Worm (Caenorhabditis elegans): ENCODE results near the gene adr-2.

The adr-2 gene

DNA sequence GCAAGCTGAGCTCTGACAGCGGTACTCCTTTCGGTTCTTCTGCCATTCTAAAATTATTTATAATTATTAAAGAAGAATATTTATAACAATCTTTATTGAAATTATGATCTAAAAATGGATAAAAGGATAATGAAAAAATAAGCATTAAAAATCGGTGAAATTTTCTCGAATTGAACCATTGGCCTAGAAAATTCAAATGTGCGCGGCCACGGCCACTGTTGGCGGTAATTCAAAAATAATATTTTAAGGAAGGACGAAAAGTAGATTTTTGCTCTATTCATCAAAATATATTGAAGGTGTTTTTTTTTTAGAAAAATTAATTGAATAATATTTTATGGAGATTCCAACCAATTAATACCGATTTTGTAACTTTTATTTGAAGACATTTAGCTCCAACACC is 33.8 kb downstream of the adr-2 start, which contains the start of gene pfd-5 (continued):
- no peak for TF ChIP-seq zfp-3 (GFP tag; conservative IDR thresholded peaks at IDR 0.05)
- peak; percentile 98 for TF ChIP-seq mes-2 (tag; optimal IDR thresholded peaks at IDR 0.05; ENCODE audit: poor library complexity, severe bottlenecking)
- TF ChIP-seq T26A8.4 (GFP tag; IDR thresholded peaks at IDR 0.05), result no peak
- no peak for TF ChIP-seq T20F7.1 (GFP tag; optimal IDR thresholded peaks at IDR 0.05)
- TF ChIP-seq ztf-7 (tag; optimal IDR thresholded peaks at IDR 0.05), result no peak
- TF ChIP-seq php-3 (GFP tag; IDR thresholded peaks at IDR 0.05), result no peak
- TF ChIP-seq ctbp-1 (GFP tag; IDR thresholded peaks at IDR 0.05), result no peak
- TF ChIP-seq egl-43 (GFP tag; IDR thresholded peaks at IDR 0.05), result no peak
- TF ChIP-seq mxl-2 (GFP tag; conservative IDR thresholded peaks at IDR 0.05), result no peak
- no peak for TF ChIP-seq vab-7 (GFP tag; IDR thresholded peaks at IDR 0.05)
- TF ChIP-seq arid-1 (GFP tag; conservative IDR thresholded peaks at IDR 0.05), result no peak
- TF ChIP-seq sdz-12 (GFP tag; optimal IDR thresholded peaks at IDR 0.05), result no peak
- peak; percentile 22 for TF ChIP-seq dve-1 (tag; optimal IDR thresholded peaks at IDR 0.05; ENCODE audit: insufficient read depth)
- no peak for TF ChIP-seq lin-29 (GFP tag; IDR thresholded peaks at IDR 0.05)
- TF ChIP-seq lim-7 (GFP tag; IDR thresholded peaks at IDR 0.05), result no peak
- TF ChIP-seq ceh-32 (tag; optimal IDR thresholded peaks at IDR 0.05; ENCODE audit: poor library complexity), result no peak
- TF ChIP-seq lin-1 (GFP tag; IDR thresholded peaks at IDR 0.05), result no peak
- no peak for TF ChIP-seq D1046.2 (GFP tag; IDR thresholded peaks at IDR 0.05)
- TF ChIP-seq unc-130 (GFP tag; optimal IDR thresholded peaks at IDR 0.05), result peak; percentile 57
- TF ChIP-seq F49E8.2 (tag; optimal IDR thresholded peaks at IDR 0.05; ENCODE audit: borderline replicate concordance), result no peak
- no peak for TF ChIP-seq F26F4.8 (GFP tag; conservative IDR thresholded peaks at IDR 0.05)
- no peak for TF ChIP-seq daf-19 (GFP tag; conservative IDR thresholded peaks at IDR 0.05)
- TF ChIP-seq ceh-44 (GFP tag; IDR thresholded peaks at IDR 0.05), result 0 out of 2 replicates have a peak, but pooled peaks have one; percentile 26
- TF ChIP-seq unc-62 (GFP tag; optimal IDR thresholded peaks at IDR 0.05 in 1 of 2), result no peak
- TF ChIP-seq unc-62 (tag; optimal IDR thresholded peaks at IDR 0.05), result no peak
- TF ChIP-seq madf-5 (GFP tag; IDR thresholded peaks at IDR 0.05), result no peak
- no peak for TF ChIP-seq madf-9 (GFP tag; conservative IDR thresholded peaks at IDR 0.05)
- no peak for TF ChIP-seq ama-1 (optimal IDR thresholded peaks at IDR 0.05)
- TF ChIP-seq pha-4 (GFP tag; IDR thresholded peaks at IDR 0.05), result no peak
- no peak for TF ChIP-seq pha-4 (tag; optimal IDR thresholded peaks at IDR 0.05)
- no peak for TF ChIP-seq lin-13 (GFP tag; optimal IDR thresholded peaks at IDR 0.05)
- TF ChIP-seq nhr-76 (tag; optimal IDR thresholded peaks at IDR 0.05), result no peak
- TF ChIP-seq tag-97 (GFP tag; IDR thresholded peaks at IDR 0.05), result no peak
- TF ChIP-seq ZK337.2 (GFP tag; IDR thresholded peaks at IDR 0.05), result no peak
- no peak for TF ChIP-seq ceh-62 (tag; optimal IDR thresholded peaks at IDR 0.05)
- no peak for TF ChIP-seq snpc-4 (tag; optimal IDR thresholded peaks at IDR 0.05)
- TF ChIP-seq ZK546.5 (tag; optimal IDR thresholded peaks at IDR 0.05), result no peak
- no peak for TF ChIP-seq daf-12 (tag; optimal IDR thresholded peaks at IDR 0.05)
- no peak for TF ChIP-seq fos-1 (tag; optimal IDR thresholded peaks at IDR 0.05)
- TF ChIP-seq zfp-2 (tag; optimal IDR thresholded peaks at IDR 0.05), result no peak

DNA sequence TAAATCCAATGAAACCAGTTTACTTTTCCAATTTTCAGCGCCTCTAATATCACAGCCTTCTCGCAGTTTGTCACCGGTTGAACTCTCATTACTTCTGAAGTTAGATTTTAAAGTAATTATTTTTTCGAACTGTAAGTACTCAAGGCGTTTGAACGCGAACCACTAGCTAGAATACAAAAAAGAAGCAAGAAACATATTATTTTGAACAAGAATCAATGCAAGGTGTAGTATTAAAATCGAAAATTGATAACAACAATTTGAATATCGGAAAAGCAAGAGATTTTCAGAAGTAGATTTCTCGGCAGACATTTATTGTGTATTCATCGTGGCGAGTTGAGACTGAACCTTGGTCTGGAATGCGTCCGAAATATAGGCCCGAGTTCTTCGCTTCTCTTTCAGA is 34.7 kb downstream of the adr-2 start, which contains the start of gene exos-9:
TSS of gene exos-9 (minus strand) at position 101 of the 400 bp plus-strand sequence.
- TF ChIP-seq nhr-11 (tag; optimal IDR thresholded peaks at IDR 0.05) (no peak), aha-1 (tag) (peak; percentile 31)

All from whole organism, L4 larva.